Worm (Caenorhabditis elegans): ENCODE measurements around the gene F27E5.7.

DNA sequence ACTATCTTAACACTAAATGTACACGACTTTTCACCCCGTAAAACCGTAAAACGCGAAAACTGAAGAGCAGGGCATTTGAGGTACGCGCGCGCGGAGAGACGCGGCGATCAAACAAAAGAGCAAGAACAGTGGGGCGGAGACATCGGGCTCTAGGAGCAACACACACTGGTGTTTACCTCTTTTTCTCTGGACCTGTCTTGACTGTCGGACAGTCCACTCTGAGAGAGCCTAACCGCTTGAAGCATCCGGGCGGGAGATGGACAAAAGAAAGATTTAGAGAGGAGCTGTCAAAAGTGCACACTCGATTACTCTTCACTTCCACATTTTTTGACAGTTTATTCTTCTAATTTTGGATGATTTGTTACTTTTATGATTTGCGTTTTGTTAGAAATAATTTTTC is 14.2 kb downstream of the F27E5.7 start:
- TF ChIP-seq ets-7 (tag; optimal IDR thresholded peaks at IDR 0.05) (no peak), ceh-13 (GFP tag; optimal IDR thresholded peaks at IDR 0.05) (no peak), F13C5.2 (tag; optimal IDR thresholded peaks at IDR 0.05) (no peak), ama-1 (optimal IDR thresholded peaks at IDR 0.05) (no peak), scrt-1 (GFP tag; IDR thresholded peaks at IDR 0.05) (no peak), tbx-37 (GFP tag; conservative IDR thresholded peaks at IDR 0.05) (no peak), ceh-36 (tag; optimal IDR thresholded peaks at IDR 0.05) (no peak), pes-1 (GFP tag; IDR thresholded peaks at IDR 0.05) (no peak), sea-1 (GFP tag; conservative IDR thresholded peaks at IDR 0.05) (no peak)

Measured in whole organism, early embryonic.